Fruit fly (Drosophila melanogaster) whole organism, embryonic: ENCODE results near the gene CCAP-R.

Experiments used
- CG1024 ChIP-seq: fragments of 200-800 bp; sonication (Bioruptor generic); IDR thresholded peaks from 2 replicates; pipeline ENCODE4 v1.3.6; 2022; ENCODE audit warnings: missing biosample characterization, missing genetic modification characterization
- CG10543 ChIP-seq: fragments of 200-800 bp; sonication (Bioruptor generic); optimal IDR thresholded peaks from 3 replicates; lab custom pipeline; 2017; ENCODE audit warnings: missing biosample characterization, mild to moderate bottlenecking, missing genetic modification characterization, moderate library complexity
- CG11093 ChIP-seq: fragments of 200-800 bp; sonication (Bioruptor generic); IDR thresholded peaks from 3 replicates; pipeline ENCODE4 v1.3.6; 2022; ENCODE audit warnings: missing biosample characterization, missing genetic modification characterization
- CG12942 ChIP-seq: fragments of 200-800 bp; sonication (Bioruptor generic); optimal IDR thresholded peaks from 3 replicates; lab custom pipeline; 2016; ENCODE audit warnings: missing biosample characterization, missing genetic modification characterization
- CG15073 ChIP-seq: fragments of 200-800 bp; sonication (Bioruptor generic); optimal IDR thresholded peaks from 2 replicates; lab custom pipeline; 2016; ENCODE audit warnings: missing biosample characterization, missing genetic modification characterization
- CG1602 ChIP-seq: fragments of 200-800 bp; sonication (Bioruptor generic); optimal IDR thresholded peaks from 3 replicates; lab custom pipeline; 2016; ENCODE audit warnings: missing biosample characterization, missing genetic modification characterization
- CG16779 ChIP-seq: fragments of 200-800 bp; sonication (Bioruptor generic); IDR thresholded peaks from 2 replicates; pipeline ENCODE4 v1.3.6; 2022; ENCODE audit warnings: missing biosample characterization, missing genetic modification characterization
- CG17385 ChIP-seq: fragments of 200-800 bp; sonication (Bioruptor generic); optimal IDR thresholded peaks from 3 replicates; lab custom pipeline; 2018; ENCODE audit warnings: missing biosample characterization, mild to moderate bottlenecking, missing genetic modification characterization
- CG18599 ChIP-seq: fragments of 200-800 bp; sonication (Bioruptor generic); optimal IDR thresholded peaks from 3 replicates; lab custom pipeline; 2017; ENCODE audit warnings: missing biosample characterization, missing genetic modification characterization, mild to moderate bottlenecking, moderate library complexity, missing genetic modification reagents
- CG2120 ChIP-seq: fragments of 200-800 bp; sonication (Bioruptor generic); optimal IDR thresholded peaks from 3 replicates; lab custom pipeline; 2016; ENCODE audit warnings: missing biosample characterization, missing genetic modification characterization
- CG30431 ChIP-seq: fragments of 200-800 bp; sonication (Bioruptor generic); optimal IDR thresholded peaks from 2 replicates; lab custom pipeline; 2017; ENCODE audit warnings: missing biosample characterization, missing genetic modification characterization
- CG3163 ChIP-seq: fragments of 200-800 bp; sonication (Bioruptor generic); optimal IDR thresholded peaks from 3 replicates; lab custom pipeline; 2016; ENCODE audit warnings: missing biosample characterization, missing genetic modification characterization
- CG34376 ChIP-seq: fragments of 200-800 bp; sonication (Bioruptor generic); optimal IDR thresholded peaks from 2 replicates; lab custom pipeline; 2018; ENCODE audit warnings: missing biosample characterization, mild to moderate bottlenecking, missing genetic modification characterization
- CG3726 ChIP-seq: fragments of 200-800 bp; sonication (Bioruptor generic); IDR thresholded peaks from 3 replicates; pipeline ENCODE4, ENCODE4 v1.3.6; 2022; ENCODE audit warnings: missing biosample characterization, missing genetic modification characterization
- CG4854 ChIP-seq: fragments of 200-800 bp; sonication (Bioruptor generic); optimal IDR thresholded peaks from 2 replicates; lab custom pipeline; 2016; ENCODE audit warnings: missing biosample characterization, missing genetic modification characterization, inconsistent platforms
- CG6813 ChIP-seq: fragments of 200-800 bp; sonication (Bioruptor generic); optimal IDR thresholded peaks from 2 replicates; lab custom pipeline; 2017; ENCODE audit warnings: missing biosample characterization, missing genetic modification characterization, mild to moderate bottlenecking, moderate library complexity, missing genetic modification reagents
- CG6854 ChIP-seq: fragments of 200-800 bp; sonication (Bioruptor generic); optimal IDR thresholded peaks from 3 replicates; lab custom pipeline; 2017; ENCODE audit warnings: missing biosample characterization, mild to moderate bottlenecking, missing genetic modification characterization
- CG8290 ChIP-seq, 3 experiments: fragments of 200-800 bp; sonication (Bioruptor generic); optimal IDR thresholded peaks; 2 replicates each; lab custom pipeline; 2016 to 2019; ENCODE audit warnings: missing biosample characterization in 3 of 3, missing genetic modification characterization in 3 of 3, mild to moderate bottlenecking in 2 of 3, moderate library complexity in 1 of 3
- CG8359 ChIP-seq: fragments of 200-800 bp; sonication (Bioruptor generic); optimal IDR thresholded peaks from 2 replicates; lab custom pipeline; 2017; ENCODE audit warnings: missing biosample characterization, mild to moderate bottlenecking, missing genetic modification characterization, borderline replicate concordance
- CG8388 ChIP-seq: fragments of 200-800 bp; sonication (Bioruptor generic); optimal IDR thresholded peaks from 2 replicates; lab custom pipeline; 2019; ENCODE audit warnings: missing biosample characterization, mild to moderate bottlenecking, missing genetic modification characterization, moderate library complexity
- CG8944 ChIP-seq: fragments of 200-800 bp; sonication (Bioruptor generic); optimal IDR thresholded peaks from 3 replicates; lab custom pipeline; 2016; ENCODE audit warnings: missing biosample characterization, missing genetic modification characterization
- CG9215 ChIP-seq: fragments of 200-800 bp; sonication (Bioruptor generic); IDR thresholded peaks from 2 replicates; pipeline ENCODE4 v1.3.6; 2022; ENCODE audit warnings: missing biosample characterization, missing genetic modification characterization
- CG9817 ChIP-seq: fragments of 200-800 bp; sonication (Bioruptor generic); optimal IDR thresholded peaks from 2 replicates; lab custom pipeline; 2018; ENCODE audit warnings: missing biosample characterization, mild to moderate bottlenecking, missing genetic modification characterization, moderate library complexity
- Dek ChIP-seq: fragments of 200-800 bp; sonication (Bioruptor generic); optimal IDR thresholded peaks from 3 replicates; lab custom pipeline; 2019; ENCODE audit warnings: missing biosample characterization, mild to moderate bottlenecking, missing genetic modification characterization, moderate library complexity
- Dfd ChIP-seq, 2 experiments: fragments of >200 bp; optimal IDR thresholded peaks; 2 replicates each; lab custom pipeline; 2017; ENCODE audit warnings: missing biosample characterization in 2 of 2, missing genetic modification characterization in 2 of 2
- Elba2 ChIP-seq: fragments of 200-800 bp; sonication (Bioruptor generic); optimal IDR thresholded peaks from 3 replicates; lab custom pipeline; 2016; ENCODE audit warnings: missing biosample characterization, missing genetic modification characterization
- Fer2 ChIP-seq: fragments of 200-800 bp; sonication (Bioruptor generic); optimal IDR thresholded peaks from 2 replicates; lab custom pipeline; 2018; ENCODE audit warnings: missing biosample characterization, mild to moderate bottlenecking, missing genetic modification characterization, moderate library complexity
- HLHmδ ChIP-seq: fragments of 200-800 bp; sonication (Bioruptor generic); optimal IDR thresholded peaks from 2 replicates; lab custom pipeline; 2018; ENCODE audit warnings: missing biosample characterization, mild to moderate bottlenecking, missing genetic modification characterization, moderate library complexity
- Lpt ChIP-seq: fragments of >200 bp; optimal IDR thresholded peaks from 2 replicates; lab custom pipeline; 2018; ENCODE audit warnings: missing biosample characterization, missing genetic modification characterization
- Nf-YC ChIP-seq: fragments of 200-800 bp; optimal IDR thresholded peaks from 3 replicates; lab custom pipeline; 2019; ENCODE audit warnings: missing biosample characterization, mild to moderate bottlenecking, missing genetic modification characterization, moderate library complexity
- Opbp ChIP-seq: fragments of 200-800 bp; sonication (Bioruptor generic); IDR thresholded peaks from 3 replicates; pipeline ENCODE4 v1.3.6; 2022; ENCODE audit warnings: missing biosample characterization, missing genetic modification characterization; ENCODE audit not compliant: partially characterized antibody
- Sox102F ChIP-seq: fragments of 200-800 bp; sonication (Bioruptor generic); optimal IDR thresholded peaks from 2 replicates; lab custom pipeline; 2018; ENCODE audit warnings: missing biosample characterization, mild to moderate bottlenecking, missing genetic modification characterization, moderate library complexity
- ap ChIP-seq: fragments of 200-800 bp; sonication (Bioruptor generic); IDR thresholded peaks from 2 replicates; pipeline ENCODE4 v1.3.6; 2022; ENCODE audit warnings: missing biosample characterization, missing genetic modification characterization
- cato ChIP-seq: fragments of 200-800 bp; sonication (Bioruptor generic); optimal IDR thresholded peaks from 2 replicates; lab custom pipeline; 2016; ENCODE audit warnings: missing biosample characterization, missing genetic modification characterization, borderline replicate concordance
- chn ChIP-seq: fragments of 200-800 bp; sonication (Bioruptor generic); optimal IDR thresholded peaks from 2 replicates; lab custom pipeline; 2016; ENCODE audit warnings: missing biosample characterization, missing genetic modification characterization
- esg ChIP-seq: fragments of 200-800 bp; sonication (Bioruptor generic); conservative IDR thresholded peaks from 2 replicates; pipeline ENCODE4 v1.3.6; 2022; ENCODE audit warnings: missing biosample characterization, missing genetic modification characterization
- ewg ChIP-seq: fragments of 200-800 bp; sonication (Bioruptor generic); optimal IDR thresholded peaks from 3 replicates; lab custom pipeline; 2017; ENCODE audit warnings: mild to moderate bottlenecking, missing biosample characterization, missing genetic modification reagents, missing genetic modification characterization
- gsb-n ChIP-seq: fragments of 200-800 bp; sonication (Bioruptor generic); optimal IDR thresholded peaks from 3 replicates; lab custom pipeline; 2018; ENCODE audit warnings: missing biosample characterization, mild to moderate bottlenecking, missing genetic modification characterization
- hbn ChIP-seq: fragments of 200-800 bp; sonication (Bioruptor generic); IDR thresholded peaks from 2 replicates; pipeline ENCODE4 v1.3.6; 2022; ENCODE audit warnings: missing biosample characterization, missing genetic modification characterization; ENCODE audit not compliant: partially characterized antibody
- hth ChIP-seq: fragments of >200 bp; optimal IDR thresholded peaks from 2 replicates; lab custom pipeline; 2017; ENCODE audit warnings: inconsistent platforms
- otp ChIP-seq: fragments of 200-800 bp; sonication (Bioruptor generic); IDR thresholded peaks from 3 replicates; pipeline ENCODE4, ENCODE4 v1.3.6; 2022; ENCODE audit warnings: missing biosample characterization, missing genetic modification characterization
- prd ChIP-seq, 3 experiments: fragments of >200 bp in 2 of 3; fragments of 200-800 bp in 1 of 3; sonication (Bioruptor generic) in 1 of 3; optimal IDR thresholded peaks in 2 of 3; IDR thresholded peaks in 1 of 3; 2 replicates in 2 of 3; 3 replicates in 1 of 3; pipeline versions ENCODE4 v1.3.6 to Lab custom; 2017 to 2022; ENCODE audit warnings: missing biosample characterization in 1 of 3, missing genetic modification characterization in 1 of 3
- pros ChIP-seq: fragments of 200-800 bp; sonication (Bioruptor generic); optimal IDR thresholded peaks from 3 replicates; lab custom pipeline; 2019; ENCODE audit warnings: missing biosample characterization, mild to moderate bottlenecking, missing genetic modification characterization, moderate library complexity
- sqz ChIP-seq: fragments of 200-800 bp; sonication (Bioruptor generic); optimal IDR thresholded peaks from 3 replicates; lab custom pipeline; 2018; ENCODE audit warnings: missing biosample characterization, mild to moderate bottlenecking, missing genetic modification characterization
- sr ChIP-seq: fragments of 200-800 bp; sonication (Bioruptor generic); IDR thresholded peaks from 3 replicates; pipeline ENCODE4 v1.3.6; 2022; ENCODE audit warnings: missing biosample characterization, missing genetic modification characterization
- tgo ChIP-seq: fragments of 200-800 bp; sonication (Bioruptor generic); IDR thresholded peaks from 3 replicates; pipeline ENCODE4 v1.3.6; 2022; ENCODE audit warnings: missing biosample characterization, missing genetic modification characterization
- tll ChIP-seq, 2 experiments: fragments of 200-800 bp in 1 of 2; fragments of >200 bp in 1 of 2; sonication (Bioruptor generic) in 1 of 2; optimal IDR thresholded peaks; 2 replicates each; lab custom pipeline; 2017 to 2019; ENCODE audit warnings: missing biosample characterization in 2 of 2, missing genetic modification characterization in 2 of 2, mild to moderate bottlenecking in 1 of 2, moderate library complexity in 1 of 2
- twi ChIP-seq: fragments of 200-800 bp; optimal IDR thresholded peaks from 2 replicates; lab custom pipeline; 2019; ENCODE audit warnings: missing biosample characterization, mild to moderate bottlenecking, missing genetic modification characterization, moderate library complexity

Gene CCAP-R

DNA sequence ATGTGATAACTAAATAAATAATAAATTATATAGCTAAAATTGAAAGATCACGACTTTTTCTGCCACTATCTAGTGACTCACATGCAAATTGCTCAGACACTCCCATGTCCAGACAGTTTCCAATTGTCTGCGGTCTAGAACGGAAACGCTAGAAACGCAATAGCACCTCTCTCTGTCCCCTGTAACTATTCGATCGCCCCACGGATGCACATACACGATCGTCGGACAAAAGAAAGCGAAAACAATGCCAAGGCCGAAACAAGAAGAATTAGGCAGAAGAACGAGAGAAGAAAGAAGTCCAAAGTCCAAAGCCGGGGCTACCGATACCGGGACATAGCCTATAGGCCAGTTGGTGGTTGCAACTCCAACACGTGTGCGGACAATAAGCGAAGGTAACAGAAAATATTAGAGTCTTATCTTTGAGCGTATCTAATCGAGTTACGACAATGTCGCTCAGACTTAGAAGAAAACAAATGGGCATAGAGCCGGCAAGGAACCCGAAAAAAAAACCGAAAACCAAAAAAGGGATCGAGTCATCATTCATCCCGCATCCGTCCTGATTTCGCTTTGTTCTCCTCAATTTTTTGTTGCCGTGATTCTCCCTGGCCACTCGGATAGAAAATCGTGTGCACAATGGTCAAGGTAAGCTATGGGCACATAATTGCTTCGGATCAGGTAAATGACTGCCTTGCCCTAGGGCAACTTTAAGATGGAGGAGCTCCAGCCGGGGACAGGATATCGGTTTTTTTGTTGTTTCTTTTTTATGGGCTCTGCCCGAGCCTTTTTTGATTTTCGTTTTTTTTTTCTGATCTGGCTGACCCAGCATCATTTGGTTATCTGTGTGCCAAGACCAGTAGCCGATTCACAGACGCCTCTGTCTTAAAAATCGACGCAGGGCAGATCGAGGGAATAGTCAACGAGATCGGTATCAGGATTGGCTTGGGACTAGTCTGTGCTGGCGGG lies 44.9 kb upstream of the CCAP-R start (continued):
- TF ChIP-seq Sox102F (GFP tag; lab: Kevin White, UChicago) = no peak
- TF ChIP-seq sr = no peak
- no peak for TF ChIP-seq CG30431 (GFP tag; lab: Kevin White, UChicago)
- TF ChIP-seq Dek = no peak
- no peak for TF ChIP-seq Dfd (GFP tag; optimal IDR thresholded peaks at IDR 0.05; lab: Kevin White, UChicago)
- no peak for TF ChIP-seq CG18599
- TF ChIP-seq pros (GFP tag; lab: Kevin White, UChicago) = peak; percentile 80
- no peak for TF ChIP-seq CG12942 (GFP tag; lab: Kevin White, UChicago)
- no peak for TF ChIP-seq CG11093 (GFP tag; lab: Robert Waterston, UW)
- TF ChIP-seq CG6854 (GFP tag; lab: Kevin White, UChicago) = no peak
- TF ChIP-seq CG8290 (GFP tag; optimal IDR thresholded peaks at IDR 0.05; lab: Kevin White, UChicago) = no peak
- TF ChIP-seq CG8290 (tag; optimal IDR thresholded peaks at IDR 0.05; lab: Kevin White, UChicago) = no peak
- no peak for TF ChIP-seq Nf-YC
- no peak for TF ChIP-seq CG34376 (GFP tag; lab: Kevin White, UChicago)
- TF ChIP-seq gsb-n (tag; lab: Kevin White, UChicago) = peak; percentile 72
- TF ChIP-seq tgo = no peak
- TF ChIP-seq hbn (GFP tag; lab: Robert Waterston, UW) = no peak
- no peak for TF ChIP-seq prd (optimal IDR thresholded peaks at IDR 0.05; lab: Kevin White, UChicago)
- TF ChIP-seq prd (GFP tag; IDR thresholded peaks at IDR 0.05; lab: Robert Waterston, UW) = no peak
- no peak for TF ChIP-seq Lpt
- no peak for TF ChIP-seq CG3726
- TF ChIP-seq CG8388 (GFP tag; lab: Kevin White, UChicago) = no peak
- no peak for TF ChIP-seq ewg (GFP tag; lab: Kevin White, UChicago)
- no peak for TF ChIP-seq esg
- TF ChIP-seq CG16779 = no peak
- TF ChIP-seq CG15073 (GFP tag; lab: Kevin White, UChicago) = no peak
- no peak for TF ChIP-seq cato (GFP tag; lab: Kevin White, UChicago)
- peak; percentile 90 for TF ChIP-seq HLHmδ (GFP tag; lab: Kevin White, UChicago)
- TF ChIP-seq CG9817 (tag; lab: Kevin White, UChicago) = no peak
- no peak for TF ChIP-seq ap
- no peak for TF ChIP-seq CG17385 (GFP tag; lab: Kevin White, UChicago)
- TF ChIP-seq Fer2 (tag; lab: Kevin White, UChicago) = no peak
- TF ChIP-seq Opbp (GFP tag; lab: Robert Waterston, UW) = no peak
- no peak for TF ChIP-seq CG6813
- TF ChIP-seq sqz (GFP tag; lab: Kevin White, UChicago) = peak; percentile 81
- TF ChIP-seq CG3163 (GFP tag; lab: Kevin White, UChicago) = no peak
- no peak for TF ChIP-seq CG10543 (GFP tag; lab: Kevin White, UChicago)
- TF ChIP-seq tll (GFP tag; optimal IDR thresholded peaks at IDR 0.05; lab: Kevin White, UChicago) = no peak
- TF ChIP-seq otp (GFP tag; lab: Robert Waterston, UW) = no peak
- no peak for TF ChIP-seq CG8944 (GFP tag; lab: Kevin White, UChicago)
- no peak for TF ChIP-seq CG1602
- TF ChIP-seq twi = peak; percentile 1
- no peak for TF ChIP-seq CG4854
- TF ChIP-seq chn (GFP tag; lab: Kevin White, UChicago) = no peak
- no peak for TF ChIP-seq CG1024 (GFP tag; lab: Robert Waterston, UW)
- TF ChIP-seq CG2120 (GFP tag; lab: Kevin White, UChicago) = no peak
- no peak for TF ChIP-seq CG8359 (GFP tag; lab: Kevin White, UChicago)
- TF ChIP-seq Elba2 (GFP tag; lab: Kevin White, UChicago) = peak; percentile 43
- no peak for TF ChIP-seq hth
- TF ChIP-seq CG9215 = no peak
